Fruit fly (Drosophila melanogaster) S2 (cell line): ENCODE data around the gene Ptp10D.

ENCODE experiments used
- CG8478 ChIP-seq: fragments of >200 bp; optimal IDR thresholded peaks from 2 replicates; lab custom pipeline; 2018
- CTCF ChIP-seq, 2 experiments: fragments of >200 bp; optimal IDR thresholded peaks; 2 replicates each; lab custom pipeline; 2018

DNA sequence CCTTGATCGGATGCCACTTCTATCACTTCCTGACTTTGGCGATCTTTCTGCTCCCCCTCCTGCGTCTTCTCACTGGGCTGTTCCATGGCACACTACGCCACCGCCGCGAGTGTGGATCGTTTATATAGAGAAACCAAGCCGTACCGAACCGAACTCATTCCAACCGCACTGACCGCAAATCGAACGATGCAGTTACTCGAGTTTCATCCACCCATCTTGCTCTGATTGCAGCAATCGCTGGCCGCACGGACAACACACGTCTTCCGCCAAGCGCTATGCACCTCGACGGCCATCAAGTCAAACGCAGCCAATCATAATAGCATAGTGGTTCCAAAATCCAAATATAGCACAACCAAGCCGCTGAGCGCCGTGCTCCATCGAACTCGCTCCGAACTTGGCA, 37.7 kb upstream of the Ptp10D start, which contains the start of gene pkm:
- no peak for TF ChIP-seq CTCF (optimal IDR thresholded peaks at IDR 0.05; lab: Kevin White, UChicago)
- no peak for TF ChIP-seq CG8478 (lab: Kevin White, UChicago)
